Fruit fly (Drosophila melanogaster) whole organism, prepupa: Measurements from ENCODE around the gene MFS10.

Source experiments
- Blimp-1 ChIP-seq: fragments of 200-800 bp; sonication (Bioruptor generic); optimal IDR thresholded peaks from 3 replicates; lab custom pipeline; 2017; ENCODE audit warnings: missing biosample characterization, missing genetic modification characterization, mild to moderate bottlenecking, moderate library complexity, missing genetic modification reagents
- CG10669 ChIP-seq: fragments of 200-800 bp; sonication (Bioruptor generic); optimal IDR thresholded peaks from 3 replicates; lab custom pipeline; 2018; ENCODE audit warnings: missing biosample characterization, mild to moderate bottlenecking, missing genetic modification characterization, moderate library complexity
- CG16779 ChIP-seq: fragments of 200-800 bp; sonication (Bioruptor generic); optimal IDR thresholded peaks from 3 replicates; lab custom pipeline; 2017; ENCODE audit warnings: missing biosample characterization, mild to moderate bottlenecking, missing genetic modification characterization
- CG3032 ChIP-seq: fragments of 200-800 bp; optimal IDR thresholded peaks from 2 replicates; lab custom pipeline; 2019; ENCODE audit warnings: missing biosample characterization, mild to moderate bottlenecking, missing genetic modification characterization, moderate library complexity
- CG32006 ChIP-seq: fragments of 200-800 bp; sonication (Bioruptor generic); optimal IDR thresholded peaks from 3 replicates; lab custom pipeline; 2017; ENCODE audit warnings: missing biosample characterization, mild to moderate bottlenecking, missing genetic modification characterization
- CG34406 ChIP-seq: fragments of 200-800 bp; sonication (Bioruptor generic); optimal IDR thresholded peaks from 3 replicates; lab custom pipeline; 2016; ENCODE audit warnings: missing biosample characterization, missing genetic modification characterization
- CG3919 ChIP-seq: fragments of 200-800 bp; sonication (Bioruptor generic); optimal IDR thresholded peaks from 3 replicates; lab custom pipeline; 2016; ENCODE audit warnings: missing biosample characterization, missing genetic modification characterization
- CG4318 ChIP-seq: fragments of 200-800 bp; sonication (Bioruptor generic); optimal IDR thresholded peaks from 3 replicates; lab custom pipeline; 2017; ENCODE audit warnings: missing biosample characterization, mild to moderate bottlenecking, missing genetic modification characterization
- CG6163 ChIP-seq: fragments of 200-800 bp; sonication (Bioruptor generic); IDR thresholded peaks from 3 replicates; pipeline ENCODE4 v1.3.6; 2022; ENCODE audit warnings: missing biosample characterization, missing genetic modification characterization
- CG6792 ChIP-seq: fragments of 200-800 bp; sonication (Bioruptor generic); optimal IDR thresholded peaks from 3 replicates; lab custom pipeline; 2016; ENCODE audit warnings: missing biosample characterization, missing genetic modification characterization
- CG6808 ChIP-seq: fragments of 200-800 bp; sonication (Bioruptor generic); optimal IDR thresholded peaks from 3 replicates; lab custom pipeline; 2017; ENCODE audit warnings: missing biosample characterization, missing genetic modification characterization, mild to moderate bottlenecking, moderate library complexity, missing genetic modification reagents
- CG6854 ChIP-seq: fragments of 200-800 bp; sonication (Bioruptor generic); optimal IDR thresholded peaks from 2 replicates; lab custom pipeline; 2017; ENCODE audit warnings: missing biosample characterization, mild to moderate bottlenecking, missing genetic modification characterization
- CG7368 ChIP-seq: fragments of 200-800 bp; sonication (Bioruptor generic); optimal IDR thresholded peaks from 3 replicates; lab custom pipeline; 2016; ENCODE audit warnings: missing biosample characterization, missing genetic modification characterization
- CG8119 ChIP-seq: fragments of 200-800 bp; sonication (Bioruptor generic); IDR thresholded peaks from 3 replicates; pipeline ENCODE4 v1.3.6; 2022; ENCODE audit warnings: missing biosample characterization, missing genetic modification characterization
- CG8319 ChIP-seq: fragments of 200-800 bp; sonication (Bioruptor generic); optimal IDR thresholded peaks from 3 replicates; lab custom pipeline; 2016; ENCODE audit warnings: missing biosample characterization, missing genetic modification characterization
- CG8632 ChIP-seq: fragments of 200-800 bp; sonication (Bioruptor generic); optimal IDR thresholded peaks from 3 replicates; lab custom pipeline; 2016; ENCODE audit warnings: missing biosample characterization, missing genetic modification characterization
- Eip75B ChIP-seq: fragments of 200-800 bp; sonication (Bioruptor generic); optimal IDR thresholded peaks from 3 replicates; lab custom pipeline; 2016; ENCODE audit warnings: missing biosample characterization, missing genetic modification characterization
- Eip78C ChIP-seq: fragments of 200-800 bp; sonication (Bioruptor generic); peaks from one replicate; lab custom pipeline; 2016; ENCODE audit warnings: missing biosample characterization, missing genetic modification characterization
- Eip93F ChIP-seq: fragments of 200-800 bp; sonication (Bioruptor generic); optimal IDR thresholded peaks from 2 replicates; lab custom pipeline; 2016; ENCODE audit warnings: missing biosample characterization, mild to moderate bottlenecking, missing genetic modification characterization
- Ets96B ChIP-seq: fragments of 200-800 bp; optimal IDR thresholded peaks from 2 replicates; lab custom pipeline; 2019; ENCODE audit warnings: missing biosample characterization, mild to moderate bottlenecking, missing genetic modification characterization, moderate library complexity
- Gug ChIP-seq: fragments of 200-800 bp; sonication (Bioruptor generic); IDR thresholded peaks from 2 replicates; pipeline ENCODE4 v1.3.6; 2022; ENCODE audit warnings: missing biosample characterization, missing genetic modification characterization
- Hr38 ChIP-seq: sonication (Bioruptor generic); optimal IDR thresholded peaks from 2 replicates; lab custom pipeline; 2016; ENCODE audit warnings: missing biosample characterization, missing genetic modification characterization
- Hr39 ChIP-seq: fragments of 200-800 bp; sonication (Bioruptor generic); optimal IDR thresholded peaks from 2 replicates; lab custom pipeline; 2016; ENCODE audit warnings: missing biosample characterization, missing genetic modification characterization
- Hr4 ChIP-seq: fragments of 200-800 bp; sonication (Bioruptor generic); optimal IDR thresholded peaks from 3 replicates; lab custom pipeline; 2016; ENCODE audit warnings: missing biosample characterization, missing genetic modification characterization
- Lpt ChIP-seq: fragments of 200-800 bp; sonication (Bioruptor generic); optimal IDR thresholded peaks from 3 replicates; lab custom pipeline; 2016; ENCODE audit warnings: missing biosample characterization, missing genetic modification characterization
- Smox ChIP-seq: fragments of 200-800 bp; sonication (Bioruptor generic); optimal IDR thresholded peaks from 3 replicates; lab custom pipeline; 2016; ENCODE audit warnings: missing biosample characterization, missing genetic modification characterization
- Sox14 ChIP-seq: fragments of 200-800 bp; sonication (Bioruptor generic); optimal IDR thresholded peaks from 3 replicates; lab custom pipeline; 2016; ENCODE audit warnings: missing biosample characterization, missing genetic modification characterization
- achi ChIP-seq: fragments of 200-800 bp; sonication (Bioruptor generic); optimal IDR thresholded peaks from 3 replicates; lab custom pipeline; 2016; ENCODE audit warnings: missing biosample characterization, missing genetic modification characterization
- acj6 ChIP-seq: fragments of 200-800 bp; sonication (Bioruptor generic); optimal IDR thresholded peaks from 3 replicates; lab custom pipeline; 2016; ENCODE audit warnings: missing biosample characterization, missing genetic modification characterization
- dac ChIP-seq: fragments of 200-800 bp; sonication (Bioruptor generic); optimal IDR thresholded peaks from 2 replicates; lab custom pipeline; 2017; ENCODE audit warnings: missing biosample characterization, mild to moderate bottlenecking, missing genetic modification characterization
- dsx ChIP-seq: fragments of 200-800 bp; optimal IDR thresholded peaks from 3 replicates; lab custom pipeline; 2019; ENCODE audit warnings: missing biosample characterization, mild to moderate bottlenecking, missing genetic modification characterization, moderate library complexity; ENCODE audit not compliant: poor library complexity, severe bottlenecking
- eg ChIP-seq: fragments of 200-800 bp; sonication (Bioruptor generic); IDR thresholded peaks from 3 replicates; pipeline ENCODE4 v1.3.6; 2022; ENCODE audit warnings: missing biosample characterization, missing genetic modification characterization
- esn ChIP-seq: fragments of 200-800 bp; sonication (Bioruptor generic); optimal IDR thresholded peaks from 2 replicates; lab custom pipeline; 2016; ENCODE audit warnings: missing biosample characterization, mild to moderate bottlenecking, missing genetic modification characterization, moderate library complexity
- fd85E ChIP-seq: fragments of 200-800 bp; sonication (Bioruptor generic); optimal IDR thresholded peaks from 3 replicates; lab custom pipeline; 2016; ENCODE audit warnings: missing biosample characterization, missing genetic modification characterization
- fkh ChIP-seq: fragments of 200-800 bp; sonication (Bioruptor generic); optimal IDR thresholded peaks from 3 replicates; lab custom pipeline; 2017; ENCODE audit warnings: missing biosample characterization, mild to moderate bottlenecking, missing genetic modification characterization, moderate library complexity
- lz ChIP-seq: fragments of 200-800 bp; sonication (Bioruptor generic); optimal IDR thresholded peaks from 3 replicates; lab custom pipeline; 2016; ENCODE audit warnings: missing biosample characterization, missing genetic modification characterization
- net ChIP-seq: fragments of 200-800 bp; sonication (Bioruptor generic); optimal IDR thresholded peaks from 3 replicates; lab custom pipeline; 2016; ENCODE audit warnings: missing biosample characterization, missing genetic modification characterization
- pdm3 ChIP-seq: fragments of 200-800 bp; sonication (Bioruptor generic); optimal IDR thresholded peaks from 3 replicates; lab custom pipeline; 2016; ENCODE audit warnings: missing biosample characterization, missing genetic modification characterization
- salr ChIP-seq, 2 experiments: fragments of 200-800 bp; sonication (Bioruptor generic); optimal IDR thresholded peaks; 3 replicates each; lab custom pipeline; 2016 to 2018; ENCODE audit warnings: missing biosample characterization in 2 of 2, missing genetic modification characterization in 2 of 2, mild to moderate bottlenecking in 1 of 2
- spab ChIP-seq: fragments of 200-800 bp; sonication (Bioruptor generic); optimal IDR thresholded peaks from 2 replicates; lab custom pipeline; 2017; ENCODE audit warnings: missing biosample characterization, mild to moderate bottlenecking, missing genetic modification characterization, missing genetic modification reagents
- svp ChIP-seq: fragments of 200-800 bp; sonication (Bioruptor generic); peaks from one replicate; lab custom pipeline; 2016; ENCODE audit warnings: missing biosample characterization, missing genetic modification characterization
- topi ChIP-seq: fragments of 200-800 bp; sonication (Bioruptor generic); optimal IDR thresholded peaks from 3 replicates; lab custom pipeline; 2016; ENCODE audit warnings: missing biosample characterization, missing genetic modification characterization
- vri ChIP-seq: fragments of 200-800 bp; sonication (Bioruptor generic); optimal IDR thresholded peaks from 3 replicates; lab custom pipeline; 2016; ENCODE audit warnings: missing biosample characterization, mild to moderate bottlenecking, missing genetic modification characterization

The MFS10 gene

DNA sequence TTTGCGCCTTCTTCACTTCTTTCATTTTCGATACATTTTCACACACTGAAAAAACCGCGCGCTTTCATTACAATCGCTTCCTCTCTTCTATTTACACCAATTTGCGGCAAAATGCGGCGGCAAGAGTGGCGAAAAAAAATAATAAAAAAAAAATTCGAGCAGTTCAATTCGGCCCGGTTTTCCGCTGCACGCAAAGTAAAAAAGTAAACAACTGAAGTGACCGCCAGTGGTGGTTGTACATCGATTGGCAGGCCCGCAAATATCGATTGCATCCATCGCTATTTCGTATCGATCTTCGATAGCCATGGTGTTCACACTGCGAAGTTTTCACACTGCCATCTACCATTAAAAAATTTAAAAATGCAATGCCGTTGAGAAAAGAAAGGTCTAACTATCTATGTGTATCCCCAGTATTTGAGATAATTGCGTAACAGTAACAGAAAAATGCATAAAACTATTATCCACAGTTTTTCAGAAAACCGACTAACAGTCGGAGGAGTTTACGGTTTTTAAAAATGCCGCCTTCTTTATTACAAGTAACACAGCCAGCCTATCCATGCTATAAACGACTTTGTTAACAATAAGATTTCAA is 16.5 kb upstream of the MFS10 start, which contains the start of gene Chpf (continued):
- no peak for TF ChIP-seq salr (GFP tag; optimal IDR thresholded peaks at IDR 0.05; lab: Kevin White, UChicago)
- TF ChIP-seq CG10669: no peak
- TF ChIP-seq CG6854: no peak
- no peak for TF ChIP-seq Hr38
- no peak for TF ChIP-seq dsx (GFP tag; lab: Kevin White, UChicago)
- no peak for TF ChIP-seq CG8632 (GFP tag; lab: Kevin White, UChicago)
- TF ChIP-seq fkh (GFP tag; lab: Kevin White, UChicago): peak; percentile 73
- peak; percentile 70 for TF ChIP-seq svp (GFP tag; lab: Kevin White, UChicago)
- no peak for TF ChIP-seq CG16779 (tag; lab: Kevin White, UChicago)
- no peak for TF ChIP-seq CG6808 (GFP tag; lab: Kevin White, UChicago)
- no peak for TF ChIP-seq CG7368 (GFP tag; lab: Kevin White, UChicago)
- TF ChIP-seq Hr39: no peak
- no peak for TF ChIP-seq acj6
- TF ChIP-seq esn (GFP tag; lab: Kevin White, UChicago): peak; percentile 23
- no peak for TF ChIP-seq CG4318
- no peak for TF ChIP-seq lz
- peak; percentile 60; the same call in 1 of the 3 replicates for TF ChIP-seq eg (GFP tag; lab: Robert Waterston, UW)
- TF ChIP-seq dac (GFP tag; lab: Kevin White, UChicago): no peak
- no peak for TF ChIP-seq pdm3 (GFP tag; lab: Kevin White, UChicago)
- TF ChIP-seq CG3919 (GFP tag; lab: Kevin White, UChicago): no peak
- peak; percentile 33 for TF ChIP-seq vri (GFP tag; lab: Kevin White, UChicago)
- peak; percentile 57; the same call in 1 of the 3 replicates for TF ChIP-seq CG6163 (GFP tag; lab: Robert Waterston, UW)
- no peak for TF ChIP-seq achi
- no peak for TF ChIP-seq CG6792 (GFP tag; lab: Kevin White, UChicago)
- TF ChIP-seq Eip93F: peak; percentile 0
- no peak for TF ChIP-seq CG8319 (GFP tag; lab: Kevin White, UChicago)
- no peak for TF ChIP-seq Smox (GFP tag; lab: Kevin White, UChicago)
- no peak for TF ChIP-seq fd85E (GFP tag; lab: Kevin White, UChicago)
- TF ChIP-seq CG8119 (GFP tag; lab: Robert Waterston, UW): no peak
- no peak for TF ChIP-seq Ets96B (tag; lab: Kevin White, UChicago)
- TF ChIP-seq CG34406: no peak
- no peak for TF ChIP-seq Gug

DNA sequence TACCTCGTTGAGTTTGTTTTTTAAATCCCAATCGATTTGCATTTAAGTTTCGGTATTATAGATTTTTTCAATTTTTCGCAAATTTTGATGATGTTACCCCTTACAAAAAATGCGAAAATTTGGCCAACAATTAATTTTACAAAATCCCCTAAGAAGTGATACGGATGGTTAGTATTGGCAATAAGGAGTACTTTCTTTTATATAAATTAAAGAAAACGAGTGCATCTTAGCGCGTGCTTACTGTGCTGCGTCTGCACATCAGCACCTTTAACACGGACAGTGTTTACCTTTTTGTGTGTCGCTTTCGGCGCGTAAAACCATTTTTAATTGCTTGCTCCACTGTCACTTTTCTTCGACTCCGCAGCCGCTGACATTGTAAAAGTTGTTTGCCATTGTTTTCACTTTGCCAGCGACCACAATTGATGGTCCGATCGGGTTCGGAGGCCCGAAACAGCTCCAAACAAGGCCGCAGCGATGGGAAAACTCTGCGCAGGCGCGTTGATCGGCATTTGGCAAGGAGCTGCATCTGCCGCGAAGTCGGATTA is 14.9 kb upstream of the MFS10 start:
- TF ChIP-seq Hr4 (GFP tag; lab: Kevin White, UChicago) (peak; percentile 44), Blimp-1 (GFP tag; lab: Kevin White, UChicago) (peak; percentile 51), spab (GFP tag; lab: Kevin White, UChicago) (no peak), CG8119 (GFP tag; lab: Robert Waterston, UW) (0 out of 3 replicates have a peak, but pooled peaks have one; percentile 20), topi (no peak), net (GFP tag; lab: Kevin White, UChicago) (no peak), Ets96B (tag; lab: Kevin White, UChicago) (no peak), CG16779 (tag; lab: Kevin White, UChicago) (no peak), fkh (GFP tag; lab: Kevin White, UChicago) (no peak), dsx (GFP tag; lab: Kevin White, UChicago) (no peak), CG6163 (GFP tag; lab: Robert Waterston, UW) (peak; percentile 29; the same call in 1 of the 3 replicates), Eip75B (no peak), CG3919 (GFP tag; lab: Kevin White, UChicago) (peak; percentile 6), CG6808 (GFP tag; lab: Kevin White, UChicago) (no peak), salr (GFP tag; optimal IDR thresholded peaks at IDR 0.05; lab: Kevin White, UChicago) (no peak), Eip93F (no peak), CG3032 (tag; lab: Kevin White, UChicago) (no peak), Lpt (GFP tag; lab: Kevin White, UChicago) (no peak), Hr39 (no peak), eg (GFP tag; lab: Robert Waterston, UW) (0 out of 3 replicates have a peak, but pooled peaks have one; percentile 21), Eip78C (GFP tag; lab: Kevin White, UChicago) (peak; percentile 52), CG8319 (GFP tag; lab: Kevin White, UChicago) (no peak), CG32006 (GFP tag; lab: Kevin White, UChicago) (peak; percentile 29), svp (GFP tag; lab: Kevin White, UChicago) (peak; percentile 51), Sox14 (GFP tag; lab: Kevin White, UChicago) (no peak), CG7368 (GFP tag; lab: Kevin White, UChicago) (no peak)
